Worm (Caenorhabditis elegans) whole organism, mixed stage, embryonic: ENCODE measurements around the gene F48G7.5.

Experiments used
- bed-3 ChIP-seq: fragments of 200-800 bp; sonication (Bioruptor generic); optimal IDR thresholded peaks from 3 replicates; lab custom pipeline; 2018; ENCODE audit warnings: mild to moderate bottlenecking, missing genetic modification characterization, moderate library complexity, missing compliant biosample characterization
- blmp-1 ChIP-seq: fragments of 150-350 bp; optimal IDR thresholded peaks from 2 replicates; lab custom pipeline; 2014; ENCODE audit warnings: missing biosample characterization, missing genetic modification characterization
- ceh-39 ChIP-seq: fragments of 150-350 bp; optimal IDR thresholded peaks from 2 replicates; lab custom pipeline; 2014; ENCODE audit warnings: missing biosample characterization, missing genetic modification characterization
- ceh-43 ChIP-seq: fragments of 200-800 bp; sonication (Bioruptor generic); optimal IDR thresholded peaks from 2 replicates; lab custom pipeline; 2018; ENCODE audit warnings: mild to moderate bottlenecking, missing genetic modification characterization, moderate library complexity, missing compliant biosample characterization
- ceh-83 ChIP-seq: fragments of 200-800 bp; sonication (Bioruptor generic); optimal IDR thresholded peaks from 2 replicates; lab custom pipeline; 2018; ENCODE audit warnings: mild to moderate bottlenecking, missing genetic modification characterization, missing compliant biosample characterization
- ces-1 ChIP-seq: fragments of 150-350 bp; optimal IDR thresholded peaks from 2 replicates; lab custom pipeline; 2014; ENCODE audit warnings: missing biosample characterization, missing genetic modification reagents, missing genetic modification characterization
- drap-1 ChIP-seq: fragments of 200-800 bp; sonication (Bioruptor generic); optimal IDR thresholded peaks from 3 replicates; lab custom pipeline; 2018; ENCODE audit warnings: mild to moderate bottlenecking, missing genetic modification characterization, missing compliant biosample characterization
- elt-1 ChIP-seq: sonication (generic microtip); optimal IDR thresholded peaks from 2 replicates; lab custom pipeline; 2017; ENCODE audit warnings: missing genetic modification characterization, mild to moderate bottlenecking, missing compliant biosample characterization, antibody characterized with exemption, moderate library complexity, borderline replicate concordance; ENCODE audit not compliant: insufficient read depth
- elt-3 ChIP-seq: fragments of 150-350 bp; optimal IDR thresholded peaks from 2 replicates; lab custom pipeline; 2014; ENCODE audit warnings: missing biosample characterization, missing genetic modification characterization
- flh-1 ChIP-seq: fragments of 200-800 bp; sonication (Bioruptor generic); optimal IDR thresholded peaks from 2 replicates; lab custom pipeline; 2018; ENCODE audit warnings: mild to moderate bottlenecking, missing genetic modification characterization, moderate library complexity, missing compliant biosample characterization
- ham-2 ChIP-seq: fragments of 200-800 bp; sonication (Bioruptor generic); optimal IDR thresholded peaks from 2 replicates; lab custom pipeline; 2018; ENCODE audit warnings: mild to moderate bottlenecking, missing genetic modification characterization, missing compliant biosample characterization
- hlh-1 ChIP-seq: fragments of 150-350 bp; optimal IDR thresholded peaks from 2 replicates; lab custom pipeline; 2014; ENCODE audit warnings: missing biosample characterization, missing genetic modification reagents, missing genetic modification characterization
- lin-13 ChIP-seq: fragments of 150-350 bp; optimal IDR thresholded peaks from 2 replicates; lab custom pipeline; 2014; ENCODE audit warnings: missing biosample characterization, missing genetic modification characterization
- lin-32 ChIP-seq: fragments of 200-800 bp; sonication (Bioruptor generic); optimal IDR thresholded peaks from 2 replicates; lab custom pipeline; 2018; ENCODE audit warnings: mild to moderate bottlenecking, missing genetic modification characterization, missing compliant biosample characterization
- lsy-2 ChIP-seq: fragments of 150-350 bp; optimal IDR thresholded peaks from 2 replicates; lab custom pipeline; 2014; ENCODE audit warnings: missing biosample characterization, missing genetic modification characterization
- mab-5 ChIP-seq: fragments of 150-350 bp; optimal IDR thresholded peaks from 2 replicates; lab custom pipeline; 2014; ENCODE audit warnings: missing biosample characterization, missing genetic modification characterization
- mep-1 ChIP-seq: fragments of 150-350 bp; optimal IDR thresholded peaks from 2 replicates; lab custom pipeline; 2017; ENCODE audit warnings: missing biosample characterization, missing genetic modification reagents, missing genetic modification characterization, inconsistent platforms
- mls-2 ChIP-seq: sonication (generic microtip); optimal IDR thresholded peaks from 2 replicates; lab custom pipeline; 2016; ENCODE audit warnings: mild to moderate bottlenecking, missing genetic modification characterization, moderate library complexity, missing compliant biosample characterization
- nhr-12 ChIP-seq: fragments of 150-350 bp; optimal IDR thresholded peaks from 2 replicates; lab custom pipeline; 2014; ENCODE audit warnings: missing biosample characterization, missing genetic modification characterization
- nhr-2 ChIP-seq: fragments of 150-350 bp; optimal IDR thresholded peaks from 2 replicates; lab custom pipeline; 2014; ENCODE audit warnings: missing biosample characterization, missing genetic modification characterization
- nhr-237 ChIP-seq: fragments of 150-350 bp; optimal IDR thresholded peaks from 2 replicates; lab custom pipeline; 2014; ENCODE audit warnings: missing biosample characterization, missing genetic modification characterization
- nhr-28 ChIP-seq: fragments of 150-350 bp; optimal IDR thresholded peaks from 2 replicates; lab custom pipeline; 2014; ENCODE audit warnings: missing biosample characterization, missing genetic modification characterization
- nhr-76 ChIP-seq: sonication (generic microtip); optimal IDR thresholded peaks from 2 replicates; lab custom pipeline; 2017; ENCODE audit warnings: missing biosample characterization, missing genetic modification characterization
- pha-4 ChIP-seq: fragments of 150-350 bp; optimal IDR thresholded peaks from 2 replicates; lab custom pipeline; 2018; ENCODE audit warnings: missing biosample characterization, missing genetic modification reagents, missing genetic modification characterization
- sem-2 ChIP-seq: fragments of 200-800 bp; sonication (Bioruptor generic); optimal IDR thresholded peaks from 2 replicates; lab custom pipeline; 2018; ENCODE audit warnings: mild to moderate bottlenecking, missing genetic modification characterization, missing compliant biosample characterization
- snpc-4 ChIP-seq: fragments of 150-350 bp; optimal IDR thresholded peaks from 2 replicates; lab custom pipeline; 2014; ENCODE audit warnings: missing biosample characterization, missing genetic modification characterization
- sptf-1 ChIP-seq: sonication (generic microtip); optimal IDR thresholded peaks from 2 replicates; lab custom pipeline; 2017; ENCODE audit warnings: mild to moderate bottlenecking, missing genetic modification characterization, moderate library complexity, missing compliant biosample characterization
- tbx-8 ChIP-seq: fragments of 200-800 bp; sonication (Bioruptor generic); optimal IDR thresholded peaks from 2 replicates; lab custom pipeline; 2018; ENCODE audit warnings: mild to moderate bottlenecking, missing genetic modification characterization, moderate library complexity, missing compliant biosample characterization
- unc-39 ChIP-seq: fragments of 150-350 bp; optimal IDR thresholded peaks from 2 replicates; lab custom pipeline; 2014; ENCODE audit warnings: missing biosample characterization, missing genetic modification characterization
- zip-8 ChIP-seq: fragments of 150-350 bp; optimal IDR thresholded peaks from 2 replicates; lab custom pipeline; 2014; ENCODE audit warnings: missing biosample characterization, missing genetic modification characterization
- ztf-11 ChIP-seq: fragments of 150-350 bp; optimal IDR thresholded peaks from 2 replicates; lab custom pipeline; 2014; ENCODE audit warnings: missing biosample characterization, missing genetic modification characterization

F48G7.5 gene

DNA sequence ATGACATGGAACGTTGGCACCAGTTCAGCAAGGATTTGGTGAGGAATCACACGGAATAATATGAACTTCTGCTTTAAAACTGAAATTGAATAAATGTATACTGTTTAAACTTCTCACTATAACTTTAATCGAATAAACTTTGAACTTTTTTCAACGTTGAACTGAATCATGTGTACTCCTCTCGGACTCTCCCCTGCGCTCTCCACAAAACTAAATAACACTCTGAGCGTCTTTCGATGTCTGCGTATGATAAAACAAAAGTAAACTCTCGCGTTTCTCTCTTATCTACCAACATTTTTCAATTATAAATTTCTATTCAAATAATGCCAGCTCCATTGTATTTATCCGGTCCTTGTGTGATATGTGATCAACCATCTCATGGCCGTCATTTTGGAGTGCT is 9.1 kb upstream of the F48G7.5 start:
- TF ChIP-seq lsy-2 (tag; lab: Kevin White, UChicago) = no peak
- TF ChIP-seq, all 35 proteins: peak for 0

ce11 chrV:628527-628926 is 5.8 kb upstream of the F48G7.5 start, which contains the start of gene F48G7.9:
Gene F48G7.9, minus strand, starts transcription at chrV:628627.
- TF ChIP-seq nhr-76 (no peak), ztf-11 (no peak), nhr-237 (tag; lab: Kevin White, UChicago) (no peak), blmp-1 (no peak), ceh-83 (GFP tag; lab: Kevin White, UChicago) (no peak), ham-2 (no peak)

ce11 chrV:627585-627984 is 4.8 kb upstream of the F48G7.5 start, which contains the start of gene F48G7.8:
Gene F48G7.8, minus strand, starts transcription at chrV:627685.
- TF ChIP-seq mls-2 (tag; lab: Kevin White, UChicago) = no peak
- TF ChIP-seq lin-32 = no peak
- no peak for TF ChIP-seq nhr-237 (tag; lab: Kevin White, UChicago)
- TF ChIP-seq flh-1 = no peak
- TF ChIP-seq ceh-43 (GFP tag; lab: Kevin White, UChicago) = no peak
- TF ChIP-seq elt-1 = no peak
- no peak for TF ChIP-seq nhr-2 (tag; lab: Kevin White, UChicago)
- TF ChIP-seq mab-5 = no peak
- no peak for TF ChIP-seq elt-3 (tag; lab: Kevin White, UChicago)
- no peak for TF ChIP-seq snpc-4 (tag; lab: Kevin White, UChicago)
- TF ChIP-seq tbx-8 = no peak
- no peak for TF ChIP-seq lsy-2 (tag; lab: Kevin White, UChicago)
- no peak for TF ChIP-seq sem-2 (GFP tag; lab: Kevin White, UChicago)

DNA sequence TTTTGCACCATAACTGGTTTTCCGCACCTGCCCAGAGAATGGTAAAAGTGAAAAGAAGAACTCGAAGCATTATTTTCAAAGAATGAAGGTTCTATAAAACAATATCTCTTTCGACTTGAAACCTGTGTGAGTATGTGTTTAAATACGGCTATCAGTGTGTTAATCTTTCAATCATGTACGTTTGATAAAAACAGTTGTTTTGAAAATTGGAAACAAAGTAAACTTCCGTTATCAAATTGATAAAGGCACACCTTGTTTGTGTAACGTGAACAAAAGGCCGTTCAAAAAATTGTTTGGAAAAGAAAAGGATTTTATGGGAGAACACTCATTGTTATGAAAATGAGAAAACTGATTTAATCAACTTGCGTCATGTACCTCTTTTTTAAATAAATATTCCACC is 3.6 kb upstream of the F48G7.5 start, which contains the start of gene F48G7.7:
F48G7.7 (minus strand) TSS at position 101 of the 400 bp plus-strand sequence.
- no peak for TF ChIP-seq ceh-43 (GFP tag; lab: Kevin White, UChicago)
- no peak for TF ChIP-seq ces-1 (GFP tag; lab: Kevin White, UChicago)
- no peak for TF ChIP-seq lin-32
- TF ChIP-seq nhr-28 = no peak
- TF ChIP-seq mls-2 (tag; lab: Kevin White, UChicago) = no peak
- TF ChIP-seq snpc-4 (tag; lab: Kevin White, UChicago) = no peak
- TF ChIP-seq sptf-1 (tag; lab: Kevin White, UChicago) = no peak
- no peak for TF ChIP-seq nhr-12 (tag; lab: Kevin White, UChicago)
- TF ChIP-seq ztf-11 = no peak
- no peak for TF ChIP-seq ham-2
- no peak for TF ChIP-seq mep-1 (tag; lab: Kevin White, UChicago)
- TF ChIP-seq pha-4 = no peak

ce11 chrV:624922-625321 is 2.2 kb upstream of the F48G7.5 start, which contains the start of gene srt-17:
Gene srt-17, minus strand, starts transcription at chrV:625022.
- TF ChIP-seq lin-32 (no peak), ceh-83 (GFP tag; lab: Kevin White, UChicago) (no peak), lin-13 (tag; lab: Kevin White, UChicago) (no peak), mep-1 (tag; lab: Kevin White, UChicago) (no peak), drap-1 (GFP tag; lab: Kevin White, UChicago) (no peak), mls-2 (tag; lab: Kevin White, UChicago) (no peak), zip-8 (tag; lab: Kevin White, UChicago) (no peak), bed-3 (no peak)

DNA sequence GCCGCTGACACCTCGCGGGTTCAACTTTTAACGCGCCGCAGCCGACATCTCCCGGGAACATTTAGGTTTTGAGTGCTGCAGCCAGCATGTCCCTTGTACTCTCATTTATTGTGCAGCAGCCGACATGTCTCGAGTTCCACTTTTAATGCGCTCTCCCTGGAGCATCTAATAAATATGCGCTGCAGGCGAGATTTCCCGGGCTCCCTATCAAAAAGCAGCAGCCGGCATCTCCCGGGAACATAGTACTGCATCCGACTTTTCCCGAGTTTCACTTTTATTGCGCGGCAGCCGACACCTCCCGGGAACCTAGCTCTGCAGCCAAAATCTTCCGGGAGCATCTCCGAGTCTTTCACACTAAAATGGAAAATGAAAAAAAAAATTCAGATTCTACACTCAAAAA is 1.7 kb downstream of the F48G7.5 start:
- no peak for TF ChIP-seq ceh-39 (tag; lab: Kevin White, UChicago)
- no peak for TF ChIP-seq elt-1
- no peak for TF ChIP-seq snpc-4 (tag; lab: Kevin White, UChicago)
- TF ChIP-seq elt-3 (tag; lab: Kevin White, UChicago) = no peak
- no peak for TF ChIP-seq drap-1 (GFP tag; lab: Kevin White, UChicago)
- no peak for TF ChIP-seq sptf-1 (tag; lab: Kevin White, UChicago)
- no peak for TF ChIP-seq nhr-76
- no peak for TF ChIP-seq nhr-237 (tag; lab: Kevin White, UChicago)
- TF ChIP-seq unc-39 (tag; lab: Kevin White, UChicago) = no peak
- TF ChIP-seq hlh-1 (tag; lab: Kevin White, UChicago) = no peak
- no peak for TF ChIP-seq flh-1
- TF ChIP-seq blmp-1 = no peak
- TF ChIP-seq ces-1 (GFP tag; lab: Kevin White, UChicago) = no peak
- no peak for TF ChIP-seq lin-13 (tag; lab: Kevin White, UChicago)
- no peak for TF ChIP-seq sem-2 (GFP tag; lab: Kevin White, UChicago)
- no peak for TF ChIP-seq ceh-83 (GFP tag; lab: Kevin White, UChicago)
- TF ChIP-seq nhr-12 (tag; lab: Kevin White, UChicago) = no peak
